Worm (Caenorhabditis elegans) whole organism, early embryonic: Measurements from ENCODE around the gene F10D7.10.

ENCODE experiments used
- F13C5.2 ChIP-seq: sonication (generic microtip); optimal IDR thresholded peaks from 2 replicates; lab custom pipeline; 2017; ENCODE audit warnings: mild to moderate bottlenecking, missing genetic modification characterization, inconsistent platforms, missing compliant biosample characterization
- ama-1 ChIP-seq: fragments of 150-350 bp; optimal IDR thresholded peaks from 2 replicates; lab custom pipeline; 2014
- ceh-13 ChIP-seq: fragments of 200-800 bp; sonication (Bioruptor generic); optimal IDR thresholded peaks from 2 replicates; lab custom pipeline; 2018; ENCODE audit warnings: mild to moderate bottlenecking, missing genetic modification characterization, missing compliant biosample characterization
- ceh-36 ChIP-seq: sonication (generic microtip); optimal IDR thresholded peaks from 2 replicates; lab custom pipeline; 2016; ENCODE audit warnings: missing genetic modification characterization, inconsistent platforms, missing compliant biosample characterization
- hmbx-1 ChIP-seq: sonication (generic microtip); optimal IDR thresholded peaks from 2 replicates; lab custom pipeline; 2016; ENCODE audit warnings: mild to moderate bottlenecking, missing genetic modification characterization, missing compliant biosample characterization
- scrt-1 ChIP-seq: fragments of 200-800 bp; sonication (Bioruptor generic); IDR thresholded peaks from 2 replicates; pipeline ENCODE4 v1.3.6; 2022; ENCODE audit warnings: missing genetic modification characterization, missing compliant biosample characterization
- sea-1 ChIP-seq: fragments of 200-800 bp; sonication (Bioruptor generic); conservative IDR thresholded peaks from 2 replicates; pipeline ENCODE4 v1.3.6; 2022; ENCODE audit warnings: missing genetic modification characterization, missing compliant biosample characterization
- tbx-11 ChIP-seq: fragments of 200-800 bp; sonication (Bioruptor generic); IDR thresholded peaks from 2 replicates; pipeline ENCODE4 v1.3.6; 2022; ENCODE audit warnings: missing genetic modification characterization, missing compliant biosample characterization
- tra-4 ChIP-seq: sonication (generic microtip); optimal IDR thresholded peaks from 2 replicates; lab custom pipeline; 2017; ENCODE audit warnings: missing genetic modification characterization, missing compliant biosample characterization

ce11 chrX:17420585-17421459 lies 41.2 kb upstream of the F10D7.10 start:
- TF ChIP-seq hmbx-1 (tag; lab: Kevin White, UChicago) (no peak), ama-1 (lab: Kevin White, UChicago) (no peak), sea-1 (GFP tag; lab: Robert Waterston, UW) (no peak), tra-4 (tag; lab: Kevin White, UChicago) (no peak), F13C5.2 (tag; lab: Kevin White, UChicago) (no peak), scrt-1 (GFP tag; lab: Robert Waterston, UW) (no peak), tbx-11 (GFP tag; lab: Robert Waterston, UW) (no peak), ceh-13 (GFP tag; lab: Kevin White, UChicago) (no peak), ceh-36 (tag; lab: Kevin White, UChicago) (no peak)
